Fruit fly (Drosophila melanogaster): ENCODE data around the gene CG16721.

CG16721 gene

dm6 chrX:5894529-5895487 lies 15.1 kb downstream of the CG16721 start (continued):
- TF ChIP-seq fd64A (GFP tag; optimal IDR thresholded peaks at IDR 0.05) (no peak), CG2875 (GFP tag; optimal IDR thresholded peaks at IDR 0.05) (no peak), wor (GFP tag; IDR thresholded peaks at IDR 0.05) (no peak), Deaf1 (tag; optimal IDR thresholded peaks at IDR 0.05) (no peak), CG14860 (GFP tag; IDR thresholded peaks at IDR 0.05; ENCODE audit: partially characterized antibody) (no peak), wdn (GFP tag; IDR thresholded peaks at IDR 0.05) (peak; percentile 43; the same call in 1 of the 2 replicates), Lim3 (GFP tag; IDR thresholded peaks at IDR 0.05) (no peak), sr (GFP tag; IDR thresholded peaks at IDR 0.05) (no peak), sisA (GFP tag; IDR thresholded peaks at IDR 0.05) (no peak), bbx (GFP tag; IDR thresholded peaks at IDR 0.05; ENCODE audit: partially characterized antibody) (no peak), nmo (GFP tag; optimal IDR thresholded peaks at IDR 0.05) (peak; percentile 19), lov (optimal IDR thresholded peaks at IDR 0.05) (no peak), lov (GFP tag; IDR thresholded peaks at IDR 0.05) (no peak), nau (GFP tag; optimal IDR thresholded peaks at IDR 0.05) (no peak), CG8944 (GFP tag; optimal IDR thresholded peaks at IDR 0.05) (no peak), CG7372 (GFP tag; IDR thresholded peaks at IDR 0.05) (no peak), CG2120 (GFP tag; optimal IDR thresholded peaks at IDR 0.05) (peak; percentile 29), CG2712 (tag; optimal IDR thresholded peaks at IDR 0.05) (peak; percentile 41), hkb (optimal IDR thresholded peaks at IDR 0.05) (no peak), hkb (GFP tag; IDR thresholded peaks at IDR 0.05) (no peak), CG8765 (GFP tag; IDR thresholded peaks at IDR 0.05) (no peak), btn (GFP tag; optimal IDR thresholded peaks at IDR 0.05) (no peak), CG18262 (tag; optimal IDR thresholded peaks at IDR 0.05) (peak; percentile 27), tna (GFP tag; IDR thresholded peaks at IDR 0.05; ENCODE audit: partially characterized antibody) (no peak), CG11560 (tag; IDR thresholded peaks at IDR 0.05) (no peak), Nf-YC (tag; optimal IDR thresholded peaks at IDR 0.05) (no peak), CG10959 (GFP tag; IDR thresholded peaks at IDR 0.05) (no peak), CG10543 (GFP tag; optimal IDR thresholded peaks at IDR 0.05) (no peak), CG10979 (tag; optimal IDR thresholded peaks at IDR 0.05) (peak; percentile 30), shn (GFP tag; optimal IDR thresholded peaks at IDR 0.05) (no peak), stwl (tag; optimal IDR thresholded peaks at IDR 0.05) (peak; percentile 1), zen (tag; optimal IDR thresholded peaks at IDR 0.05) (no peak), Abd-B (GFP tag; optimal IDR thresholded peaks at IDR 0.05) (no peak), luna (GFP tag; optimal IDR thresholded peaks at IDR 0.05) (no peak), nom (GFP tag; optimal IDR thresholded peaks at IDR 0.05) (no peak), Mrtf (GFP tag; IDR thresholded peaks at IDR 0.05) (no peak), Poxn (GFP tag; IDR thresholded peaks at IDR 0.05) (no peak), CG14667 (GFP tag; IDR thresholded peaks at IDR 0.05) (no peak), peb (GFP tag; IDR thresholded peaks at IDR 0.05) (no peak), Oli (tag; optimal IDR thresholded peaks at IDR 0.05) (peak; percentile 46), sd (tag; optimal IDR thresholded peaks at IDR 0.05) (peak; percentile 54), CG6689 (GFP tag; IDR thresholded peaks at IDR 0.05) (no peak), CG2116 (GFP tag; optimal IDR thresholded peaks at IDR 0.05) (no peak), tll (GFP tag; optimal IDR thresholded peaks at IDR 0.05) (no peak), CG4404 (GFP tag; IDR thresholded peaks at IDR 0.05) (no peak), ttk (GFP tag; IDR thresholded peaks at IDR 0.05) (no peak), CG15073 (GFP tag; optimal IDR thresholded peaks at IDR 0.05) (no peak), CG8290 (GFP tag; optimal IDR thresholded peaks at IDR 0.05) (no peak), CG8290 (tag; optimal IDR thresholded peaks at IDR 0.05) (no peak), CG9437 (GFP tag; optimal IDR thresholded peaks at IDR 0.05) (no peak)
